Fruit fly (Drosophila melanogaster): Measurements from ENCODE around the gene msd1.

dm6 chr3L:1322706-1323105, 8.8 kb upstream of the msd1 start, which contains the start of gene CG9184:
- TF ChIP-seq cic (GFP tag; optimal IDR thresholded peaks at IDR 0.05) (no peak), CG7101 (tag; optimal IDR thresholded peaks at IDR 0.05) (no peak), bab1 (GFP tag; optimal IDR thresholded peaks at IDR 0.05) (no peak), CG7045 (GFP tag; optimal IDR thresholded peaks at IDR 0.05) (no peak), CG1620 (GFP tag; optimal IDR thresholded peaks at IDR 0.05) (no peak), Crg-1 (GFP tag; optimal IDR thresholded peaks at IDR 0.05) (no peak), tj (GFP tag; optimal IDR thresholded peaks at IDR 0.05) (no peak), Hr96 (GFP tag; optimal IDR thresholded peaks at IDR 0.05) (no peak), pad (GFP tag; optimal IDR thresholded peaks at IDR 0.05) (no peak), toe (GFP tag; optimal IDR thresholded peaks at IDR 0.05) (no peak), ovo (GFP tag; optimal IDR thresholded peaks at IDR 0.05) (no peak), kay (GFP tag; ENCODE audit: borderline replicate concordance) (no peak), CG5204 (GFP tag; optimal IDR thresholded peaks at IDR 0.05) (no peak), CG12768 (GFP tag; optimal IDR thresholded peaks at IDR 0.05) (no peak)
